Fruit fly (Drosophila melanogaster) whole organism, wandering third instar larva: Measurements from ENCODE around the gene mRpL10.

ENCODE experiments used
- CG32264 ChIP-seq: fragments of 200-800 bp; sonication (Bioruptor generic); optimal IDR thresholded peaks from 2 replicates; lab custom pipeline; 2016; ENCODE audit warnings: missing biosample characterization, missing genetic modification characterization
- CG9705 ChIP-seq: fragments of 200-800 bp; sonication (Bioruptor generic); optimal IDR thresholded peaks from 2 replicates; lab custom pipeline; 2018; ENCODE audit warnings: missing biosample characterization, mild to moderate bottlenecking, missing genetic modification characterization
- Hnf4 ChIP-seq: fragments of 200-800 bp; sonication (Bioruptor generic); optimal IDR thresholded peaks from 2 replicates; lab custom pipeline; 2016; ENCODE audit warnings: missing biosample characterization, mild to moderate bottlenecking, missing genetic modification characterization
- Sp1 ChIP-seq: fragments of 200-800 bp; sonication (Bioruptor generic); optimal IDR thresholded peaks from 3 replicates; lab custom pipeline; 2019; ENCODE audit warnings: missing biosample characterization, mild to moderate bottlenecking, missing genetic modification characterization, moderate library complexity
- br ChIP-seq: fragments of 200-800 bp; sonication (Bioruptor generic); optimal IDR thresholded peaks from 2 replicates; lab custom pipeline; 2016; ENCODE audit warnings: missing biosample characterization, missing genetic modification characterization
- dsf ChIP-seq: sonication (Bioruptor generic); optimal IDR thresholded peaks from 2 replicates; lab custom pipeline; 2016; ENCODE audit warnings: missing biosample characterization, missing genetic modification characterization, borderline replicate concordance
- ey ChIP-seq: fragments of 200-800 bp; sonication (Bioruptor generic); optimal IDR thresholded peaks from 2 replicates; lab custom pipeline; 2016; ENCODE audit warnings: missing biosample characterization, missing genetic modification characterization
- foxo ChIP-seq, 2 experiments: fragments of 200-800 bp; sonication (Bioruptor generic); optimal IDR thresholded peaks; 2 replicates in 1 of 2; 3 replicates in 1 of 2; lab custom pipeline; 2016 to 2017; ENCODE audit warnings: missing biosample characterization in 2 of 2, missing genetic modification characterization in 2 of 2
- fru ChIP-seq: fragments of 200-800 bp; sonication (Bioruptor generic); optimal IDR thresholded peaks from 3 replicates; lab custom pipeline; 2016; ENCODE audit warnings: missing biosample characterization, mild to moderate bottlenecking, missing genetic modification characterization
- h ChIP-seq: fragments of 200-800 bp; sonication (Bioruptor generic); optimal IDR thresholded peaks from 3 replicates; lab custom pipeline; 2016; ENCODE audit warnings: missing biosample characterization, mild to moderate bottlenecking, missing genetic modification characterization
- jim ChIP-seq: fragments of 175-275, 200-325 bp; sonication (Bioruptor generic); optimal IDR thresholded peaks from 2 replicates; lab custom pipeline; 2016; ENCODE audit warnings: missing biosample characterization, mild to moderate bottlenecking, missing genetic modification characterization
- lola ChIP-seq: fragments of >200 bp; optimal IDR thresholded peaks from 2 replicates; lab custom pipeline; 2017; ENCODE audit warnings: missing biosample characterization, missing genetic modification characterization
- sage ChIP-seq: fragments of 200-800 bp; sonication (Bioruptor generic); optimal IDR thresholded peaks from 2 replicates; lab custom pipeline; 2016; ENCODE audit warnings: missing biosample characterization, mild to moderate bottlenecking, missing genetic modification characterization
- sv ChIP-seq: fragments of 200-800 bp; sonication (Bioruptor generic); optimal IDR thresholded peaks from 3 replicates; lab custom pipeline; 2016; ENCODE audit warnings: missing biosample characterization, missing genetic modification characterization

Gene mRpL10

dm6 chr2L:250507-251215 is 47.1 kb downstream of the mRpL10 start, which contains the start of gene kis (continued):
- TF ChIP-seq sage (no peak), lola (GFP tag; lab: Kevin White, UChicago) (no peak), br (GFP tag; lab: Kevin White, UChicago) (peak; percentile 41)

- TF ChIP-seq CG32264 (GFP tag; lab: Kevin White, UChicago) = no peak
- no peak for TF ChIP-seq Hnf4
- no peak for TF ChIP-seq dsf (GFP tag; lab: Kevin White, UChicago)
- no peak for TF ChIP-seq fru (GFP tag; lab: Kevin White, UChicago)
- TF ChIP-seq Sp1 (GFP tag; lab: Kevin White, UChicago) = no peak
- no peak for TF ChIP-seq CG9705 (GFP tag; lab: Kevin White, UChicago)
- no peak for TF ChIP-seq sv (GFP tag; lab: Kevin White, UChicago)
- no peak for TF ChIP-seq foxo (GFP tag; optimal IDR thresholded peaks at IDR 0.05; lab: Kevin White, UChicago)
- TF ChIP-seq jim (GFP tag; lab: Kevin White, UChicago) = no peak
- no peak for TF ChIP-seq h
- TF ChIP-seq ey (GFP tag; lab: Kevin White, UChicago) = no peak
Measured at dm6 chr2L:252174-252573, 48.6 kb downstream of the mRpL10 start, which contains the start of gene Rpp30. Gene Rpp30, minus strand, starts transcription at chr2L:252373.
